Fruit fly (Drosophila melanogaster) Kc167 (cell line): ENCODE measurements around the gene RpL37A.

Experiments used
- Myc ChIP-seq: fragments of >200 bp; optimal IDR thresholded peaks from 2 replicates; lab custom pipeline; 2017; ENCODE audit warnings: missing external identifiers
- h ChIP-seq: fragments of >200 bp; optimal IDR thresholded peaks from 3 replicates; lab custom pipeline; 2018; ENCODE audit warnings: missing external identifiers
- insv ChIP-seq: fragments of >200 bp; optimal IDR thresholded peaks from 3 replicates; lab custom pipeline; 2018; ENCODE audit warnings: missing external identifiers
- psq ChIP-seq: fragments of >200 bp; optimal IDR thresholded peaks from 2 replicates; lab custom pipeline; 2017; ENCODE audit warnings: missing external identifiers
- ttk ChIP-seq: sonication (Bioruptor generic); optimal IDR thresholded peaks from 2 replicates; lab custom pipeline; 2017; ENCODE audit warnings: missing external identifiers

DNA sequence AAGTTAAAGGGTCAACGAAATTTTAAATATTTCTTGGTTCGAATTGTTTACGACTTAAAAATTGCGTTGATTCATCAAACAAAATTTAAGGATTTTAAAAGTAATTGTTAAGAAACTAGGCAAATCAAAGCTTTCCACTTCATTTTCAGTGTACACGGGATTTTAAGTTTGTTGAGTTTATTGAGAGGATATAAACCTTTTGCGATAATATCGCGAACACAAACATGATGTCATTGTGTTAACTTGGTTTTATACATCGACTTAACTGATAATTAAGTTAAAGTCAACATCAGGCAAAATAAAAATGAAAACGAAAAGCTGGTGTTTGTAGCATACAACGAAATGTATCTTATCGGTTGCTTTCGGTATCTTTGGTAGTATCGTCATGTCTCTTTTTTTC lies 46.3 kb downstream of the RpL37A start:
- TF ChIP-seq insv (lab: Kevin White, UChicago) (no peak), psq (no peak), Myc (lab: Kevin White, UChicago) (no peak), ttk (lab: Kevin White, UChicago) (no peak), h (lab: Kevin White, UChicago) (no peak)
